Worm (Caenorhabditis elegans) whole organism, L2 larva: ENCODE measurements around the gene gsnl-1.

Source experiments
- F13H6.1 ChIP-seq: sonication (generic microtip); optimal IDR thresholded peaks from 2 replicates; lab custom pipeline; 2016; ENCODE audit warnings: missing genetic modification characterization, missing compliant biosample characterization
- aly-2 ChIP-seq: fragments of 150-350 bp; optimal IDR thresholded peaks from 2 replicates; lab custom pipeline; 2014; ENCODE audit warnings: missing biosample characterization, missing genetic modification characterization
- ama-1 ChIP-seq: fragments of 150-350 bp; optimal IDR thresholded peaks from 2 replicates; lab custom pipeline; 2018; ENCODE audit warnings: inconsistent platforms
- elt-3 ChIP-seq: sonication (generic microtip); optimal IDR thresholded peaks from 2 replicates; lab custom pipeline; 2017; ENCODE audit warnings: missing biosample characterization, missing genetic modification characterization
- fos-1 ChIP-seq: fragments of 150-350 bp; optimal IDR thresholded peaks from 2 replicates; lab custom pipeline; 2014; ENCODE audit warnings: missing biosample characterization, missing genetic modification characterization
- lin-11 ChIP-seq: fragments of 150-350 bp; sonication (generic microtip); optimal IDR thresholded peaks from 2 replicates; lab custom pipeline; 2014; ENCODE audit warnings: missing biosample characterization, missing genetic modification characterization, inconsistent platforms, mixed read lengths
- nhr-12 ChIP-seq: fragments of 150-350 bp; optimal IDR thresholded peaks from 2 replicates; lab custom pipeline; 2014; ENCODE audit warnings: missing biosample characterization, missing genetic modification characterization
- nhr-21 ChIP-seq: fragments of 150-350 bp; optimal IDR thresholded peaks from 2 replicates; lab custom pipeline; 2014; ENCODE audit warnings: missing biosample characterization, missing genetic modification characterization
- sma-3 ChIP-seq: sonication (generic microtip); optimal IDR thresholded peaks from 2 replicates; lab custom pipeline; 2016; ENCODE audit warnings: missing genetic modification reagents, missing genetic modification characterization, missing compliant biosample characterization
- unc-62 ChIP-seq: fragments of 150-350 bp; optimal IDR thresholded peaks from 2 replicates; lab custom pipeline; 2014; ENCODE audit warnings: missing biosample characterization, missing genetic modification reagents, missing genetic modification characterization
- zag-1 ChIP-seq: fragments of 150-350 bp; optimal IDR thresholded peaks from 2 replicates; lab custom pipeline; 2014; ENCODE audit warnings: missing biosample characterization, missing genetic modification characterization
- ztf-11 ChIP-seq: sonication (generic microtip); optimal IDR thresholded peaks from 2 replicates; lab custom pipeline; 2017; ENCODE audit warnings: missing biosample characterization, missing genetic modification characterization

ce11 chrV:9541506-9541905 lies 44.7 kb downstream of the gsnl-1 start, which contains the start of gene C50F4.16:
- TF ChIP-seq nhr-21 (no peak), nhr-12 (no peak), unc-62 (GFP tag; lab: Kevin White, UChicago) (no peak), zag-1 (no peak), aly-2 (tag; lab: Kevin White, UChicago) (no peak), ama-1 (lab: Kevin White, UChicago) (no peak), F13H6.1 (tag; lab: Kevin White, UChicago) (no peak), ztf-11 (tag; lab: Kevin White, UChicago) (no peak), lin-11 (tag; lab: Kevin White, UChicago) (no peak), fos-1 (tag; lab: Kevin White, UChicago) (no peak), elt-3 (tag; lab: Kevin White, UChicago) (no peak), sma-3 (no peak)
